Worm (Caenorhabditis elegans): ENCODE measurements around the gene rskd-1.

Gene rskd-1

ce11 chrV:12288577-12288976, at the start of gene rskd-1:
TSS of gene rskd-1 (minus strand) at chrV:12288615.
- TF ChIP-seq dao-5 (tag; optimal IDR thresholded peaks at IDR 0.05), result no peak
- TF ChIP-seq him-1 (tag; optimal IDR thresholded peaks at IDR 0.05), result no peak
- no peak for TF ChIP-seq W03F9.2 (tag; optimal IDR thresholded peaks at IDR 0.05)

- no peak for TF ChIP-seq W03F9.2 (tag; optimal IDR thresholded peaks at IDR 0.05)
- no peak for TF ChIP-seq him-1 (tag; optimal IDR thresholded peaks at IDR 0.05)
- no peak for TF ChIP-seq dao-5 (tag; optimal IDR thresholded peaks at IDR 0.05)
Measured at ce11 chrV:12337894-12338293, 49.5 kb upstream of the rskd-1 start, which contains the start of gene twk-13. TSS of gene twk-13 (minus strand) at chrV:12337994.

DNA sequence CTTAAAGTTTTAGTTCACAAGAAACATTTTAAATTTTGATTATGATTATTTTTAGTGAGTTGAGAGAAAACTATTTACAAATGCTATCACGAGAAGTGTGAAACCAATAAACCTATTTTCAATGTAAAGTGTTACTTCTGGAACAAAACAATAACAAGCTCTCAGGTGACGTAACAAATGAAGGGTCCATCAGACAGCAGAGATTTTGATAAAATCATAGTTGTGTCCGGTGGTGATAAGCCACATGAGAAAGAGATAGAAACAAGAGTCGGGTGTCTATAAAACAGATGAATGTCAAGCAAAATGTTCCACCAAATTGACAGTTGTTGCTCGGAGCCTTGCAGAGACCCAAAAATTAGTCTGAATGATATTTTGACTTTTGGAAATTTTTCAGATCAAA, 46.0 kb upstream of the rskd-1 start:
- TF ChIP-seq him-1 (tag; optimal IDR thresholded peaks at IDR 0.05) (no peak), W03F9.2 (tag; optimal IDR thresholded peaks at IDR 0.05) (no peak), dao-5 (tag; optimal IDR thresholded peaks at IDR 0.05) (no peak)

DNA sequence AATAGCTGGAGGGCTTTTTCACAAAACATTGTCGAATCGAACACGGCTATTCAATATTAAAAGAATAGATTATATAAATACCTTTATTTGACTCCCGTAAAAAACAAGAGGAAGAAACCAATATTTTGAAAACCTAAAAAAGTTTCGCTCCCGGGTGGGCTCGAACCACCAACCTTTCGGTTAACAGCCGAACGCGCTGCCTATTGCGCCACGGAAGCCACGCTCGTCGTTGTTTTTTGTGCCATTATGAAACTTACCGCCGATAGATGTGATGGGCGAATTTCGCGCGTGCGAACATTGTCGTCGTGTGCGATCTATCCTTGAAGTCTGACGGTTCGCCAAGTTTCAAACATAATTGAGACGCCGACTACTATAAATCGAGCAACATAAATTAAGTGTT, 43.4 kb upstream of the rskd-1 start:
- TF ChIP-seq dao-5 (tag; optimal IDR thresholded peaks at IDR 0.05) (no peak), him-1 (tag; optimal IDR thresholded peaks at IDR 0.05) (no peak), W03F9.2 (tag; optimal IDR thresholded peaks at IDR 0.05) (no peak)

- no peak for TF ChIP-seq dao-5 (tag; optimal IDR thresholded peaks at IDR 0.05)
- TF ChIP-seq W03F9.2 (tag; optimal IDR thresholded peaks at IDR 0.05), result no peak
- TF ChIP-seq him-1 (tag; optimal IDR thresholded peaks at IDR 0.05), result no peak
Measured at ce11 chrV:12329173-12329572, 40.8 kb upstream of the rskd-1 start.

DNA sequence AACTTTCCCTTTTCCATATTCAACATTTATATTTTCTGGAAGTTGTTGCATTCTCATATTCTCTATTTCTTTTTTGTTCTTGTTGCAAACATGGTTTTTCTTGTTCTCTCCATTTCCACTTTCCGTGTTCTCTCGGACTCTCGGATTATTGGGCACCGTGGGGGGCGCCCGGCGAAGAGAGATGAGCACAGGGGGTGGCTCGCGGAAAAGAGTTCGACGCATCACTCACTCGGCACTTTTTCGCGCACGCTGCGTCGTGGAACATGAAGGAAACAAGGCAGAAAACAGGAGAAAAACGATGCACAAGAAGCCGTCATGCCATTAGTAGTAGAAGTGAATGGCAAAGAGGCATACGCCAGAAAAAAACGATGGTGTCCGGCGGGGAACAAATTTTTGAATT, 38.2 kb upstream of the rskd-1 start:
- no peak for TF ChIP-seq him-1 (tag; optimal IDR thresholded peaks at IDR 0.05)
- TF ChIP-seq W03F9.2 (tag; optimal IDR thresholded peaks at IDR 0.05), result no peak
- TF ChIP-seq dao-5 (tag; optimal IDR thresholded peaks at IDR 0.05), result no peak

ce11 chrV:12320274-12320839, 31.9 kb upstream of the rskd-1 start:
- TF ChIP-seq W03F9.2 (tag; optimal IDR thresholded peaks at IDR 0.05), result no peak
- TF ChIP-seq dao-5 (tag; optimal IDR thresholded peaks at IDR 0.05), result no peak
- TF ChIP-seq him-1 (tag; optimal IDR thresholded peaks at IDR 0.05), result no peak

- TF ChIP-seq him-1 (tag; optimal IDR thresholded peaks at IDR 0.05) (peak; percentile 76), W03F9.2 (tag; optimal IDR thresholded peaks at IDR 0.05) (peak; percentile 83), dao-5 (tag; optimal IDR thresholded peaks at IDR 0.05) (no peak)
Measured at ce11 chrV:12317894-12318553, 29.6 kb upstream of the rskd-1 start, which contains the start of the genes R04F11.5 and R04F11.2. TSS of gene R04F11.5 (minus strand) at chrV:12318019. TSS of gene R04F11.2 (plus strand) at chrV:12318381.

- TF ChIP-seq him-1 (tag; optimal IDR thresholded peaks at IDR 0.05), result no peak
- no peak for TF ChIP-seq dao-5 (tag; optimal IDR thresholded peaks at IDR 0.05)
- no peak for TF ChIP-seq W03F9.2 (tag; optimal IDR thresholded peaks at IDR 0.05)
Measured at ce11 chrV:12317080-12317479, 28.7 kb upstream of the rskd-1 start, which contains the start of gene R04F11.3. TSS of gene R04F11.3 (minus strand) at chrV:12317180.

ce11 chrV:12316076-12316475, 27.7 kb upstream of the rskd-1 start:
- no peak for TF ChIP-seq dao-5 (tag; optimal IDR thresholded peaks at IDR 0.05)
- TF ChIP-seq him-1 (tag; optimal IDR thresholded peaks at IDR 0.05), result no peak
- no peak for TF ChIP-seq W03F9.2 (tag; optimal IDR thresholded peaks at IDR 0.05)

- TF ChIP-seq him-1 (tag; optimal IDR thresholded peaks at IDR 0.05) (peak; percentile 18), W03F9.2 (tag; optimal IDR thresholded peaks at IDR 0.05) (no peak), dao-5 (tag; optimal IDR thresholded peaks at IDR 0.05) (no peak)
Measured at ce11 chrV:12314413-12314812, 26.0 kb upstream of the rskd-1 start.

DNA sequence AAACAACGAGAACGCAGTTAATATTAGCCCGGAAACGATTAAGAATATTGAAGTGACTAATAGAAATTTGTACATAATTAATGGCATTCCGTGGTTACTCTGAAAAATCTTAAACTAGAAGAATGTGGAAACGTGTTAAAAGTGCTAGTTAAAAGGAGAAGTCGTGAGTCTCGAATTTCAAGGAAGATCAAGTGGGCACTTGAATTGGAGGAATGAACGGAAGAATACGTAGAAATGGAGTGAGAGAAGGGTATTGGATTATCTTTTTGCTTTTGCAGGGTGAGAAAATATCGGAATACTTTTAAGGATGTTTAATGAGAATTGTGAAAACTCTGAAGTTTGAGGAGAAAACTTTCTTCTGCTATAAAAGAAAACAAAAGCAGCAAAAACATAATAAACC, 21.8 kb upstream of the rskd-1 start, which contains the start of gene hpo-30:
hpo-30 (minus strand) TSS at position 101 of the 400 bp plus-strand sequence.
- no peak for TF ChIP-seq W03F9.2 (tag; optimal IDR thresholded peaks at IDR 0.05)
- TF ChIP-seq dao-5 (tag; optimal IDR thresholded peaks at IDR 0.05), result no peak
- TF ChIP-seq him-1 (tag; optimal IDR thresholded peaks at IDR 0.05), result no peak

ce11 chrV:12307011-12307540, 18.7 kb upstream of the rskd-1 start, which contains the start of gene srg-45:
TSS of gene srg-45 (plus strand) at chrV:12307490.
- TF ChIP-seq dao-5 (tag; optimal IDR thresholded peaks at IDR 0.05), result no peak
- no peak for TF ChIP-seq W03F9.2 (tag; optimal IDR thresholded peaks at IDR 0.05)

- TF ChIP-seq dao-5 (tag; optimal IDR thresholded peaks at IDR 0.05) (no peak), him-1 (tag; optimal IDR thresholded peaks at IDR 0.05) (no peak), W03F9.2 (tag; optimal IDR thresholded peaks at IDR 0.05) (no peak)
Measured at ce11 chrV:12305677-12306076, 17.3 kb upstream of the rskd-1 start.

Measured in whole organism, L4/young adult.